Worm (Caenorhabditis elegans) whole organism, early embryonic: ENCODE results near the gene srh-100.

Source experiments
- ama-1 ChIP-seq: fragments of 150-350 bp; optimal IDR thresholded peaks from 2 replicates; lab custom pipeline; 2014
- flt-1 ChIP-seq: fragments of 200-800 bp; sonication (Bioruptor generic); IDR thresholded peaks from 2 replicates; pipeline ENCODE4 v1.3.6; 2022; ENCODE audit warnings: missing genetic modification characterization, missing compliant biosample characterization
- scrt-1 ChIP-seq: fragments of 200-800 bp; sonication (Bioruptor generic); IDR thresholded peaks from 2 replicates; pipeline ENCODE4 v1.3.6; 2022; ENCODE audit warnings: missing genetic modification characterization, missing compliant biosample characterization

- TF ChIP-seq ama-1 (lab: Kevin White, UChicago) (no peak), scrt-1 (no peak), flt-1 (GFP tag; lab: Robert Waterston, UW) (no peak)
These were observed 50.0 kb downstream of the srh-100 start, which contains the start of gene F19B10.3 for ce11 chrII:3664470-3664869.
